Worm (Caenorhabditis elegans) whole organism, mixed stage, embryonic: ENCODE measurements around the gene drd-5.
A peak's percentile ranks its signal among the peaks of the same experiment; 100 is the strongest.

ENCODE experiments used
- M03D4.4 ChIP-seq: sonication (generic microtip); optimal IDR thresholded peaks from 2 replicates; lab custom pipeline; 2017; ENCODE audit warnings: mild to moderate bottlenecking, missing genetic modification characterization, missing compliant biosample characterization
- bed-3 ChIP-seq: fragments of 200-800 bp; sonication (Bioruptor generic); optimal IDR thresholded peaks from 3 replicates; lab custom pipeline; 2018; ENCODE audit warnings: mild to moderate bottlenecking, missing genetic modification characterization, moderate library complexity, missing compliant biosample characterization
- blmp-1 ChIP-seq: fragments of 150-350 bp; optimal IDR thresholded peaks from 2 replicates; lab custom pipeline; 2014; ENCODE audit warnings: missing biosample characterization, missing genetic modification characterization
- ceh-39 ChIP-seq: fragments of 150-350 bp; optimal IDR thresholded peaks from 2 replicates; lab custom pipeline; 2014; ENCODE audit warnings: missing biosample characterization, missing genetic modification characterization
- ceh-43 ChIP-seq: fragments of 200-800 bp; sonication (Bioruptor generic); optimal IDR thresholded peaks from 2 replicates; lab custom pipeline; 2018; ENCODE audit warnings: mild to moderate bottlenecking, missing genetic modification characterization, moderate library complexity, missing compliant biosample characterization
- ceh-83 ChIP-seq: fragments of 200-800 bp; sonication (Bioruptor generic); optimal IDR thresholded peaks from 2 replicates; lab custom pipeline; 2018; ENCODE audit warnings: mild to moderate bottlenecking, missing genetic modification characterization, missing compliant biosample characterization
- ces-1 ChIP-seq: fragments of 150-350 bp; optimal IDR thresholded peaks from 2 replicates; lab custom pipeline; 2014; ENCODE audit warnings: missing biosample characterization, missing genetic modification reagents, missing genetic modification characterization
- cnd-1 ChIP-seq: fragments of 200-800 bp; sonication (Bioruptor generic); optimal IDR thresholded peaks from 2 replicates; lab custom pipeline; 2018; ENCODE audit warnings: mild to moderate bottlenecking, missing genetic modification characterization, missing compliant biosample characterization
- drap-1 ChIP-seq: fragments of 200-800 bp; sonication (Bioruptor generic); optimal IDR thresholded peaks from 3 replicates; lab custom pipeline; 2018; ENCODE audit warnings: mild to moderate bottlenecking, missing genetic modification characterization, missing compliant biosample characterization
- elt-1 ChIP-seq: sonication (generic microtip); optimal IDR thresholded peaks from 2 replicates; lab custom pipeline; 2017; ENCODE audit warnings: missing genetic modification characterization, mild to moderate bottlenecking, missing compliant biosample characterization, antibody characterized with exemption, moderate library complexity, borderline replicate concordance; ENCODE audit not compliant: insufficient read depth
- elt-3 ChIP-seq: fragments of 150-350 bp; optimal IDR thresholded peaks from 2 replicates; lab custom pipeline; 2014; ENCODE audit warnings: missing biosample characterization, missing genetic modification characterization
- flh-1 ChIP-seq: fragments of 200-800 bp; sonication (Bioruptor generic); optimal IDR thresholded peaks from 2 replicates; lab custom pipeline; 2018; ENCODE audit warnings: mild to moderate bottlenecking, missing genetic modification characterization, moderate library complexity, missing compliant biosample characterization
- ham-2 ChIP-seq: fragments of 200-800 bp; sonication (Bioruptor generic); optimal IDR thresholded peaks from 2 replicates; lab custom pipeline; 2018; ENCODE audit warnings: mild to moderate bottlenecking, missing genetic modification characterization, missing compliant biosample characterization
- hlh-1 ChIP-seq: fragments of 150-350 bp; optimal IDR thresholded peaks from 2 replicates; lab custom pipeline; 2014; ENCODE audit warnings: missing biosample characterization, missing genetic modification reagents, missing genetic modification characterization
- lin-13 ChIP-seq: fragments of 150-350 bp; optimal IDR thresholded peaks from 2 replicates; lab custom pipeline; 2014; ENCODE audit warnings: missing biosample characterization, missing genetic modification characterization
- lin-32 ChIP-seq: fragments of 200-800 bp; sonication (Bioruptor generic); optimal IDR thresholded peaks from 2 replicates; lab custom pipeline; 2018; ENCODE audit warnings: mild to moderate bottlenecking, missing genetic modification characterization, missing compliant biosample characterization
- lsy-2 ChIP-seq: fragments of 150-350 bp; optimal IDR thresholded peaks from 2 replicates; lab custom pipeline; 2014; ENCODE audit warnings: missing biosample characterization, missing genetic modification characterization
- mab-5 ChIP-seq: fragments of 150-350 bp; optimal IDR thresholded peaks from 2 replicates; lab custom pipeline; 2014; ENCODE audit warnings: missing biosample characterization, missing genetic modification characterization
- mep-1 ChIP-seq: fragments of 150-350 bp; optimal IDR thresholded peaks from 2 replicates; lab custom pipeline; 2017; ENCODE audit warnings: missing biosample characterization, missing genetic modification reagents, missing genetic modification characterization, inconsistent platforms
- mls-2 ChIP-seq: sonication (generic microtip); optimal IDR thresholded peaks from 2 replicates; lab custom pipeline; 2016; ENCODE audit warnings: mild to moderate bottlenecking, missing genetic modification characterization, moderate library complexity, missing compliant biosample characterization
- nhr-12 ChIP-seq: fragments of 150-350 bp; optimal IDR thresholded peaks from 2 replicates; lab custom pipeline; 2014; ENCODE audit warnings: missing biosample characterization, missing genetic modification characterization
- nhr-237 ChIP-seq: fragments of 150-350 bp; optimal IDR thresholded peaks from 2 replicates; lab custom pipeline; 2014; ENCODE audit warnings: missing biosample characterization, missing genetic modification characterization
- nhr-28 ChIP-seq: fragments of 150-350 bp; optimal IDR thresholded peaks from 2 replicates; lab custom pipeline; 2014; ENCODE audit warnings: missing biosample characterization, missing genetic modification characterization
- nhr-76 ChIP-seq: sonication (generic microtip); optimal IDR thresholded peaks from 2 replicates; lab custom pipeline; 2017; ENCODE audit warnings: missing biosample characterization, missing genetic modification characterization
- pha-4 ChIP-seq: fragments of 150-350 bp; optimal IDR thresholded peaks from 2 replicates; lab custom pipeline; 2018; ENCODE audit warnings: missing biosample characterization, missing genetic modification reagents, missing genetic modification characterization
- sem-2 ChIP-seq: fragments of 200-800 bp; sonication (Bioruptor generic); optimal IDR thresholded peaks from 2 replicates; lab custom pipeline; 2018; ENCODE audit warnings: mild to moderate bottlenecking, missing genetic modification characterization, missing compliant biosample characterization
- snpc-4 ChIP-seq: fragments of 150-350 bp; optimal IDR thresholded peaks from 2 replicates; lab custom pipeline; 2014; ENCODE audit warnings: missing biosample characterization, missing genetic modification characterization
- sptf-1 ChIP-seq: sonication (generic microtip); optimal IDR thresholded peaks from 2 replicates; lab custom pipeline; 2017; ENCODE audit warnings: mild to moderate bottlenecking, missing genetic modification characterization, moderate library complexity, missing compliant biosample characterization
- tbx-8 ChIP-seq: fragments of 200-800 bp; sonication (Bioruptor generic); optimal IDR thresholded peaks from 2 replicates; lab custom pipeline; 2018; ENCODE audit warnings: mild to moderate bottlenecking, missing genetic modification characterization, moderate library complexity, missing compliant biosample characterization
- unc-120 ChIP-seq: sonication (generic microtip); optimal IDR thresholded peaks from 2 replicates; lab custom pipeline; 2017; ENCODE audit warnings: missing genetic modification characterization, missing compliant biosample characterization; ENCODE audit not compliant: poor library complexity, severe bottlenecking
- unc-39 ChIP-seq: fragments of 150-350 bp; optimal IDR thresholded peaks from 2 replicates; lab custom pipeline; 2014; ENCODE audit warnings: missing biosample characterization, missing genetic modification characterization
- unc-62 ChIP-seq: fragments of 150-350 bp; optimal IDR thresholded peaks from 2 replicates; lab custom pipeline; 2014; ENCODE audit warnings: missing biosample characterization, missing genetic modification reagents, missing genetic modification characterization
- zip-8 ChIP-seq: fragments of 150-350 bp; optimal IDR thresholded peaks from 2 replicates; lab custom pipeline; 2014; ENCODE audit warnings: missing biosample characterization, missing genetic modification characterization
- ztf-11 ChIP-seq: fragments of 150-350 bp; optimal IDR thresholded peaks from 2 replicates; lab custom pipeline; 2014; ENCODE audit warnings: missing biosample characterization, missing genetic modification characterization

Gene drd-5

ce11 chrX:8346248-8346647 lies at the start of gene drd-5:
TSS of gene drd-5 (minus strand) at chrX:8346348.
- TF ChIP-seq ceh-39 (tag; lab: Kevin White, UChicago) (no peak), ces-1 (no peak), pha-4 (tag; lab: Kevin White, UChicago) (no peak), tbx-8 (no peak), ceh-83 (GFP tag; lab: Kevin White, UChicago) (no peak)

- TF ChIP-seq nhr-237 (tag; lab: Kevin White, UChicago) = no peak
- TF ChIP-seq lin-32 (GFP tag; lab: Kevin White, UChicago) = no peak
- no peak for TF ChIP-seq sem-2
- TF ChIP-seq nhr-76 (tag; lab: Kevin White, UChicago) = no peak
- TF ChIP-seq flh-1 (GFP tag; lab: Kevin White, UChicago) = no peak
- no peak for TF ChIP-seq elt-1
- no peak for TF ChIP-seq lsy-2 (tag; lab: Kevin White, UChicago)
- no peak for TF ChIP-seq ztf-11 (tag; lab: Kevin White, UChicago)
- no peak for TF ChIP-seq mep-1
- TF ChIP-seq zip-8 (tag; lab: Kevin White, UChicago) = no peak
- TF ChIP-seq bed-3 (GFP tag; lab: Kevin White, UChicago) = no peak
- no peak for TF ChIP-seq sptf-1 (tag; lab: Kevin White, UChicago)
- no peak for TF ChIP-seq unc-39
- TF ChIP-seq lin-13 (tag; lab: Kevin White, UChicago) = no peak
- TF ChIP-seq unc-62 (GFP tag; lab: Kevin White, UChicago) = no peak
- no peak for TF ChIP-seq tbx-8
These were observed 48.1 kb upstream of the drd-5 start for ce11 chrX:8394279-8394678.

- no peak for TF ChIP-seq flh-1 (GFP tag; lab: Kevin White, UChicago)
These were observed 46.4 kb upstream of the drd-5 start, which contains the start of gene wrk-1 for ce11 chrX:8392539-8392996. TSS of gene wrk-1 (minus strand) at chrX:8392589.

ce11 chrX:8391505-8391904 lies 45.4 kb upstream of the drd-5 start:
- TF ChIP-seq mls-2 (tag; lab: Kevin White, UChicago) (no peak), ces-1 (peak; percentile 87)

ce11 chrX:8390508-8390907 lies 44.4 kb upstream of the drd-5 start:
- TF ChIP-seq drap-1 (no peak), elt-3 (tag; lab: Kevin White, UChicago) (no peak), ceh-83 (GFP tag; lab: Kevin White, UChicago) (no peak), snpc-4 (tag; lab: Kevin White, UChicago) (no peak), cnd-1 (tag; lab: Kevin White, UChicago) (no peak), nhr-28 (tag; lab: Kevin White, UChicago) (no peak), unc-39 (no peak), ceh-43 (GFP tag; lab: Kevin White, UChicago) (no peak), zip-8 (tag; lab: Kevin White, UChicago) (no peak), nhr-237 (tag; lab: Kevin White, UChicago) (no peak), mep-1 (no peak), ham-2 (GFP tag; lab: Kevin White, UChicago) (no peak)
- TF ChIP-seq, all 35 proteins: peak for 0

ce11 chrX:8386068-8386851 lies 40.1 kb upstream of the drd-5 start:
- peak; percentile 88 for TF ChIP-seq ceh-83 (GFP tag; lab: Kevin White, UChicago)
- TF ChIP-seq flh-1 (GFP tag; lab: Kevin White, UChicago) = peak; percentile 45
- peak; percentile 31 for TF ChIP-seq nhr-28 (tag; lab: Kevin White, UChicago)
- peak; percentile 57 for TF ChIP-seq unc-120 (tag; lab: Kevin White, UChicago)
- TF ChIP-seq zip-8 (tag; lab: Kevin White, UChicago) = no peak
- no peak for TF ChIP-seq lin-13 (tag; lab: Kevin White, UChicago)
- TF ChIP-seq bed-3 (GFP tag; lab: Kevin White, UChicago) = peak; percentile 66
- TF ChIP-seq ztf-11 (tag; lab: Kevin White, UChicago) = peak; percentile 35
- peak; percentile 77 for TF ChIP-seq sem-2
- no peak for TF ChIP-seq pha-4 (tag; lab: Kevin White, UChicago)
- peak; percentile 56 for TF ChIP-seq mep-1
- peak; percentile 28 for TF ChIP-seq hlh-1 (tag; lab: Kevin White, UChicago)
- no peak for TF ChIP-seq snpc-4 (tag; lab: Kevin White, UChicago)
- no peak for TF ChIP-seq nhr-76 (tag; lab: Kevin White, UChicago)
- peak; percentile 43 for TF ChIP-seq tbx-8
- peak; percentile 25 for TF ChIP-seq lin-32 (GFP tag; lab: Kevin White, UChicago)
- TF ChIP-seq ceh-43 (GFP tag; lab: Kevin White, UChicago) = peak; percentile 76
- TF ChIP-seq lsy-2 (tag; lab: Kevin White, UChicago) = no peak
- no peak for TF ChIP-seq blmp-1 (tag; lab: Kevin White, UChicago)
- peak; percentile 16 for TF ChIP-seq ceh-39 (tag; lab: Kevin White, UChicago)
- peak; percentile 80 for TF ChIP-seq drap-1
- peak; percentile 81 for TF ChIP-seq cnd-1 (tag; lab: Kevin White, UChicago)
- TF ChIP-seq nhr-12 = no peak
- peak; percentile 89 for TF ChIP-seq M03D4.4 (tag; lab: Kevin White, UChicago)
- no peak for TF ChIP-seq unc-39
- peak; percentile 88 for TF ChIP-seq sptf-1 (tag; lab: Kevin White, UChicago)
- peak; percentile 25 for TF ChIP-seq unc-62 (GFP tag; lab: Kevin White, UChicago)
- TF ChIP-seq ces-1 = peak; percentile 36
- TF ChIP-seq mab-5 (tag; lab: Kevin White, UChicago) = peak; percentile 31
- TF ChIP-seq mls-2 (tag; lab: Kevin White, UChicago) = peak; percentile 91
